Fruit fly (Drosophila melanogaster) whole organism, prepupa: Measurements from ENCODE around the gene RASSF8.
A peak's percentile ranks its signal among the peaks of the same experiment; 100 is the strongest.

Source experiments
- Blimp-1 ChIP-seq: fragments of 200-800 bp; sonication (Bioruptor generic); optimal IDR thresholded peaks from 3 replicates; lab custom pipeline; 2017; ENCODE audit warnings: missing biosample characterization, missing genetic modification characterization, mild to moderate bottlenecking, moderate library complexity, missing genetic modification reagents
- CG10669 ChIP-seq: fragments of 200-800 bp; sonication (Bioruptor generic); optimal IDR thresholded peaks from 3 replicates; lab custom pipeline; 2018; ENCODE audit warnings: missing biosample characterization, mild to moderate bottlenecking, missing genetic modification characterization, moderate library complexity
- CG11294 ChIP-seq: fragments of 200-800 bp; sonication (Bioruptor generic); IDR thresholded peaks from 2 replicates; pipeline ENCODE4 v1.3.6; 2022; ENCODE audit warnings: missing biosample characterization, missing genetic modification characterization
- CG11902 ChIP-seq: fragments of 200-800 bp; sonication (Bioruptor generic); optimal IDR thresholded peaks from 3 replicates; lab custom pipeline; 2016; ENCODE audit warnings: missing biosample characterization, missing genetic modification characterization
- CG15336 ChIP-seq: fragments of 200-800 bp; sonication (Bioruptor generic); IDR thresholded peaks from 2 replicates; pipeline ENCODE4 v1.3.6; 2022; ENCODE audit warnings: missing biosample characterization, missing genetic modification characterization
- CG1621 ChIP-seq: fragments of 200-800 bp; sonication (Bioruptor generic); optimal IDR thresholded peaks from 3 replicates; lab custom pipeline; 2018; ENCODE audit warnings: missing biosample characterization, mild to moderate bottlenecking, missing genetic modification characterization
- CG16779 ChIP-seq: fragments of 200-800 bp; sonication (Bioruptor generic); optimal IDR thresholded peaks from 3 replicates; lab custom pipeline; 2017; ENCODE audit warnings: missing biosample characterization, mild to moderate bottlenecking, missing genetic modification characterization
- CG31627 ChIP-seq: fragments of 200-800 bp; sonication (Bioruptor generic); optimal IDR thresholded peaks from 3 replicates; lab custom pipeline; 2016; ENCODE audit warnings: missing biosample characterization, missing genetic modification characterization
- CG32006 ChIP-seq: fragments of 200-800 bp; sonication (Bioruptor generic); optimal IDR thresholded peaks from 3 replicates; lab custom pipeline; 2017; ENCODE audit warnings: missing biosample characterization, mild to moderate bottlenecking, missing genetic modification characterization
- CG34406 ChIP-seq: fragments of 200-800 bp; sonication (Bioruptor generic); optimal IDR thresholded peaks from 3 replicates; lab custom pipeline; 2016; ENCODE audit warnings: missing biosample characterization, missing genetic modification characterization
- CG3919 ChIP-seq: fragments of 200-800 bp; sonication (Bioruptor generic); optimal IDR thresholded peaks from 3 replicates; lab custom pipeline; 2016; ENCODE audit warnings: missing biosample characterization, missing genetic modification characterization
- CG4318 ChIP-seq: fragments of 200-800 bp; sonication (Bioruptor generic); optimal IDR thresholded peaks from 3 replicates; lab custom pipeline; 2017; ENCODE audit warnings: missing biosample characterization, mild to moderate bottlenecking, missing genetic modification characterization
- CG6163 ChIP-seq: fragments of 200-800 bp; sonication (Bioruptor generic); IDR thresholded peaks from 3 replicates; pipeline ENCODE4 v1.3.6; 2022; ENCODE audit warnings: missing biosample characterization, missing genetic modification characterization
- CG6276 ChIP-seq: fragments of 200-800 bp; sonication (Bioruptor generic); optimal IDR thresholded peaks from 2 replicates; lab custom pipeline; 2017; ENCODE audit warnings: missing biosample characterization, mild to moderate bottlenecking, missing genetic modification characterization
- CG6792 ChIP-seq: fragments of 200-800 bp; sonication (Bioruptor generic); optimal IDR thresholded peaks from 3 replicates; lab custom pipeline; 2016; ENCODE audit warnings: missing biosample characterization, missing genetic modification characterization
- CG6808 ChIP-seq: fragments of 200-800 bp; sonication (Bioruptor generic); optimal IDR thresholded peaks from 3 replicates; lab custom pipeline; 2017; ENCODE audit warnings: missing biosample characterization, missing genetic modification characterization, mild to moderate bottlenecking, moderate library complexity, missing genetic modification reagents
- CG6854 ChIP-seq: fragments of 200-800 bp; sonication (Bioruptor generic); optimal IDR thresholded peaks from 2 replicates; lab custom pipeline; 2017; ENCODE audit warnings: missing biosample characterization, mild to moderate bottlenecking, missing genetic modification characterization
- CG8119 ChIP-seq: fragments of 200-800 bp; sonication (Bioruptor generic); IDR thresholded peaks from 3 replicates; pipeline ENCODE4 v1.3.6; 2022; ENCODE audit warnings: missing biosample characterization, missing genetic modification characterization
- CG8632 ChIP-seq: fragments of 200-800 bp; sonication (Bioruptor generic); optimal IDR thresholded peaks from 3 replicates; lab custom pipeline; 2016; ENCODE audit warnings: missing biosample characterization, missing genetic modification characterization
- CG9139 ChIP-seq: fragments of 200-800 bp; sonication (Bioruptor generic); optimal IDR thresholded peaks from 3 replicates; lab custom pipeline; 2017; ENCODE audit warnings: missing biosample characterization, mild to moderate bottlenecking, missing genetic modification characterization
- Eip75B ChIP-seq: fragments of 200-800 bp; sonication (Bioruptor generic); optimal IDR thresholded peaks from 3 replicates; lab custom pipeline; 2016; ENCODE audit warnings: missing biosample characterization, missing genetic modification characterization
- Eip78C ChIP-seq: fragments of 200-800 bp; sonication (Bioruptor generic); peaks from one replicate; lab custom pipeline; 2016; ENCODE audit warnings: missing biosample characterization, missing genetic modification characterization
- Ets21C ChIP-seq: fragments of 200-800 bp; sonication (Bioruptor generic); optimal IDR thresholded peaks from 3 replicates; lab custom pipeline; 2016; ENCODE audit warnings: missing biosample characterization, missing genetic modification characterization
- Ets96B ChIP-seq: fragments of 200-800 bp; optimal IDR thresholded peaks from 2 replicates; lab custom pipeline; 2019; ENCODE audit warnings: missing biosample characterization, mild to moderate bottlenecking, missing genetic modification characterization, moderate library complexity
- Gug ChIP-seq: fragments of 200-800 bp; sonication (Bioruptor generic); IDR thresholded peaks from 2 replicates; pipeline ENCODE4 v1.3.6; 2022; ENCODE audit warnings: missing biosample characterization, missing genetic modification characterization
- Hr38 ChIP-seq: sonication (Bioruptor generic); optimal IDR thresholded peaks from 2 replicates; lab custom pipeline; 2016; ENCODE audit warnings: missing biosample characterization, missing genetic modification characterization
- Hr39 ChIP-seq: fragments of 200-800 bp; sonication (Bioruptor generic); optimal IDR thresholded peaks from 2 replicates; lab custom pipeline; 2016; ENCODE audit warnings: missing biosample characterization, missing genetic modification characterization
- Met ChIP-seq: fragments of 200-800 bp; sonication (Bioruptor generic); optimal IDR thresholded peaks from 3 replicates; lab custom pipeline; 2016; ENCODE audit warnings: missing biosample characterization, missing genetic modification characterization
- OdsH ChIP-seq: fragments of 200-800 bp; sonication (Bioruptor generic); optimal IDR thresholded peaks from 3 replicates; lab custom pipeline; 2016; ENCODE audit warnings: missing biosample characterization, missing genetic modification characterization
- Sox102F ChIP-seq: fragments of 200-800 bp; sonication (Bioruptor generic); optimal IDR thresholded peaks from 2 replicates; lab custom pipeline; 2016; ENCODE audit warnings: missing biosample characterization, mild to moderate bottlenecking, missing genetic modification characterization
- Sox15 ChIP-seq: fragments of 200-800 bp; sonication (Bioruptor generic); optimal IDR thresholded peaks from 3 replicates; lab custom pipeline; 2016; ENCODE audit warnings: missing biosample characterization, missing genetic modification characterization
- achi ChIP-seq: fragments of 200-800 bp; sonication (Bioruptor generic); optimal IDR thresholded peaks from 3 replicates; lab custom pipeline; 2016; ENCODE audit warnings: missing biosample characterization, missing genetic modification characterization
- acj6 ChIP-seq: fragments of 200-800 bp; sonication (Bioruptor generic); optimal IDR thresholded peaks from 3 replicates; lab custom pipeline; 2016; ENCODE audit warnings: missing biosample characterization, missing genetic modification characterization
- cyc ChIP-seq: fragments of 200-800 bp; sonication (Bioruptor generic); optimal IDR thresholded peaks from 3 replicates; lab custom pipeline; 2016; ENCODE audit warnings: missing biosample characterization, missing genetic modification characterization
- dac ChIP-seq: fragments of 200-800 bp; sonication (Bioruptor generic); optimal IDR thresholded peaks from 2 replicates; lab custom pipeline; 2017; ENCODE audit warnings: missing biosample characterization, mild to moderate bottlenecking, missing genetic modification characterization
- eg ChIP-seq: fragments of 200-800 bp; sonication (Bioruptor generic); IDR thresholded peaks from 3 replicates; pipeline ENCODE4 v1.3.6; 2022; ENCODE audit warnings: missing biosample characterization, missing genetic modification characterization
- esn ChIP-seq: fragments of 200-800 bp; sonication (Bioruptor generic); optimal IDR thresholded peaks from 2 replicates; lab custom pipeline; 2016; ENCODE audit warnings: missing biosample characterization, mild to moderate bottlenecking, missing genetic modification characterization, moderate library complexity
- fd59A ChIP-seq: fragments of 200-800 bp; sonication (Bioruptor generic); optimal IDR thresholded peaks from 2 replicates; lab custom pipeline; 2017; ENCODE audit warnings: missing biosample characterization, mild to moderate bottlenecking, missing genetic modification characterization, missing genetic modification reagents
- fd85E ChIP-seq: fragments of 200-800 bp; sonication (Bioruptor generic); optimal IDR thresholded peaks from 3 replicates; lab custom pipeline; 2016; ENCODE audit warnings: missing biosample characterization, missing genetic modification characterization
- fkh ChIP-seq: fragments of 200-800 bp; sonication (Bioruptor generic); optimal IDR thresholded peaks from 3 replicates; lab custom pipeline; 2017; ENCODE audit warnings: missing biosample characterization, mild to moderate bottlenecking, missing genetic modification characterization, moderate library complexity
- lz ChIP-seq: fragments of 200-800 bp; sonication (Bioruptor generic); optimal IDR thresholded peaks from 3 replicates; lab custom pipeline; 2016; ENCODE audit warnings: missing biosample characterization, missing genetic modification characterization
- pdm3 ChIP-seq: fragments of 200-800 bp; sonication (Bioruptor generic); optimal IDR thresholded peaks from 3 replicates; lab custom pipeline; 2016; ENCODE audit warnings: missing biosample characterization, missing genetic modification characterization
- salr ChIP-seq, 2 experiments: fragments of 200-800 bp; sonication (Bioruptor generic); optimal IDR thresholded peaks; 3 replicates each; lab custom pipeline; 2016 to 2018; ENCODE audit warnings: missing biosample characterization in 2 of 2, missing genetic modification characterization in 2 of 2, mild to moderate bottlenecking in 1 of 2
- spab ChIP-seq: fragments of 200-800 bp; sonication (Bioruptor generic); optimal IDR thresholded peaks from 2 replicates; lab custom pipeline; 2017; ENCODE audit warnings: missing biosample characterization, mild to moderate bottlenecking, missing genetic modification characterization, missing genetic modification reagents
- ss ChIP-seq, 2 experiments: fragments of 200-800 bp; sonication (Bioruptor generic); optimal IDR thresholded peaks; 2 replicates in 1 of 2; 3 replicates in 1 of 2; lab custom pipeline; 2017 to 2018; ENCODE audit warnings: mild to moderate bottlenecking in 2 of 2, missing biosample characterization in 2 of 2, missing genetic modification characterization in 2 of 2, moderate library complexity in 1 of 2
- topi ChIP-seq: fragments of 200-800 bp; sonication (Bioruptor generic); optimal IDR thresholded peaks from 3 replicates; lab custom pipeline; 2016; ENCODE audit warnings: missing biosample characterization, missing genetic modification characterization
- vri ChIP-seq: fragments of 200-800 bp; sonication (Bioruptor generic); optimal IDR thresholded peaks from 3 replicates; lab custom pipeline; 2016; ENCODE audit warnings: missing biosample characterization, mild to moderate bottlenecking, missing genetic modification characterization

Gene RASSF8

DNA sequence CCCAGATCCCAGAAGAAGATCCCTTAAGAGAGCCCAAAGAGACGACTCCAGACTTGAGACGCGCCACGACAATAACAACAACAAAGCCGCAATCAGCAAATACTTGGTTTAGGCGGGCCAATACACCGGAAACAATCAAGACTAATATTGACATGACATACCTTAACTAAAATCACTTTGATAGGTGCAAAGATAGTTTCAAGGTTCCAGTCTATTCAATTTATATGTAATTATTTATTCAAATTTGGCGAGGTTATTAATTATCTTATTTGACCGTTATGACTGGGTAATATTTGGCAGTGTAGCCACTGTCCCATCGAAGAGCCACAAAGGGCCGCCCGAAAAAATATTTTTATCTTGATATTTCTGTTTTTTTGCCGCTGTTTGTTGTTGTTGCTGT, 21.1 kb upstream of the RASSF8 start (continued):
- TF ChIP-seq vri (GFP tag; lab: Kevin White, UChicago) (peak; percentile 91), Ets21C (GFP tag; lab: Kevin White, UChicago) (peak; percentile 80), dac (no peak), pdm3 (GFP tag; lab: Kevin White, UChicago) (peak; percentile 85), Hr39 (GFP tag; lab: Kevin White, UChicago) (peak; percentile 86), CG8119 (GFP tag; lab: Robert Waterston, UW) (peak; percentile 47; the same call in 1 of the 3 replicates), spab (GFP tag; lab: Kevin White, UChicago) (peak; percentile 81), cyc (GFP tag; lab: Kevin White, UChicago) (peak; percentile 92), topi (GFP tag; lab: Kevin White, UChicago) (peak; percentile 93), CG10669 (GFP tag; lab: Kevin White, UChicago) (peak; percentile 83), CG15336 (GFP tag; lab: Robert Waterston, UW) (peak; percentile 31; the same call in 1 of the 2 replicates), CG11902 (GFP tag; lab: Kevin White, UChicago) (peak; percentile 84), fd59A (GFP tag; lab: Kevin White, UChicago) (peak; percentile 70), CG6854 (GFP tag; lab: Kevin White, UChicago) (peak; percentile 94), fkh (GFP tag; lab: Kevin White, UChicago) (peak; percentile 21), CG6276 (GFP tag; lab: Kevin White, UChicago) (no peak), esn (GFP tag; lab: Kevin White, UChicago) (peak; percentile 96), CG16779 (peak; percentile 43), CG3919 (GFP tag; lab: Kevin White, UChicago) (peak; percentile 90), CG32006 (peak; percentile 52), CG1621 (tag; lab: Kevin White, UChicago) (peak; percentile 78), Blimp-1 (GFP tag; lab: Kevin White, UChicago) (peak; percentile 81), CG8632 (peak; percentile 87), CG31627 (GFP tag; lab: Kevin White, UChicago) (peak; percentile 87), ss (GFP tag; optimal IDR thresholded peaks at IDR 0.05; lab: Kevin White, UChicago) (peak; percentile 86 to 90), CG9139 (GFP tag; lab: Kevin White, UChicago) (peak; percentile 69)

DNA sequence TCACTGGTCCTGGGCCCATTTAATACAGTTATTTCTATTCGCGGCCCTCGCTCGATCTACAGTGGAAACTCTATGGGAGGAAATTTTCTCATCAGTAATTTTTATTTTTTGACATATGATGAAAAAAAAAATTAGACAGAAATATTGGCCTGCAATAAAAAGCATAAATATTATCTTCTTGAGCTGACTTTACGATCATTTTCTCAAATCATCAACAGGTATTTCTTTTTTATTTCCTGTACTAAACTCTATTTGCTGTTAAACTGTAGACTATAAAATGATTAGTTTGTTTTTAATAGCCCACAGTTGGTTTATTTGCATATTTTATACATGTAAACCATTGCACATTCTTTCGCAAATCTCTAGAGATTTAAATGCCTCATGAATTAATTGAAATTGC, 17.4 kb upstream of the RASSF8 start:
- TF ChIP-seq CG9139 (GFP tag; lab: Kevin White, UChicago) (no peak), Hr38 (GFP tag; lab: Kevin White, UChicago) (no peak), Sox15 (GFP tag; lab: Kevin White, UChicago) (no peak), CG6163 (GFP tag; lab: Robert Waterston, UW) (0 out of 3 replicates have a peak, but pooled peaks have one; percentile 26), spab (GFP tag; lab: Kevin White, UChicago) (peak; percentile 3), Sox102F (no peak), fkh (GFP tag; lab: Kevin White, UChicago) (no peak), CG16779 (no peak), CG3919 (GFP tag; lab: Kevin White, UChicago) (no peak), Ets21C (GFP tag; lab: Kevin White, UChicago) (no peak), salr (GFP tag; optimal IDR thresholded peaks at IDR 0.05; lab: Kevin White, UChicago) (no peak), topi (GFP tag; lab: Kevin White, UChicago) (no peak), CG11902 (GFP tag; lab: Kevin White, UChicago) (no peak), OdsH (GFP tag; lab: Kevin White, UChicago) (no peak), CG6276 (GFP tag; lab: Kevin White, UChicago) (no peak), CG10669 (GFP tag; lab: Kevin White, UChicago) (peak; percentile 19), Eip75B (peak; percentile 14), CG6808 (GFP tag; lab: Kevin White, UChicago) (peak; percentile 31), cyc (GFP tag; lab: Kevin White, UChicago) (no peak), CG34406 (no peak), eg (GFP tag; lab: Robert Waterston, UW) (no peak), CG8119 (GFP tag; lab: Robert Waterston, UW) (no peak), lz (GFP tag; lab: Kevin White, UChicago) (no peak), fd85E (no peak), CG6792 (GFP tag; lab: Kevin White, UChicago) (no peak), fd59A (GFP tag; lab: Kevin White, UChicago) (no peak), CG8632 (no peak), esn (GFP tag; lab: Kevin White, UChicago) (no peak), CG4318 (GFP tag; lab: Kevin White, UChicago) (no peak), Gug (no peak), acj6 (no peak), Eip78C (GFP tag; lab: Kevin White, UChicago) (peak; percentile 65), Met (no peak), CG11294 (GFP tag; lab: Robert Waterston, UW) (no peak), Ets96B (peak; percentile 9), CG6854 (GFP tag; lab: Kevin White, UChicago) (no peak), achi (peak; percentile 14)
